Worm (Caenorhabditis elegans): ENCODE data around the gene cdk-4.

Gene cdk-4

DNA sequence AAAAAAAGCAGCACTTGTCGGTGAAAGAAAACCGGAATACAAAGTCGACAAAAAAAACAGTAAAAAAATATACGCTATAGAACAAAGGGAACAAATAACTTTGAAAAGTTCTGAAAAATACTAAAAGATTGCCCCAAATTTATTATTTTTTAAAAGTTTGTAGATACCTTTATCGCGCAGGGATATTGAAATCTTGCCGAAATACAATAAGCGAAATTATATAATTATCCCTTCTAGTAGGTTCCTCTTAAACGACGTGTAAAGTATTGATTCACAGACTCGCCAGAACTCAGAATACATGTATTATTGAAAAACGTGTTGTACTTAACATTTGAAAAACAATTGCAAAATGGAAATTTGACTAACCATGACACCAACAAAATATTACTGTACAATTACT lies 4.3 kb downstream of the cdk-4 start (continued):
- TF ChIP-seq C34F6.9 (tag; optimal IDR thresholded peaks at IDR 0.05) (peak; percentile 96), crh-2 (tag; optimal IDR thresholded peaks at IDR 0.05) (peak; percentile 98), nhr-237 (tag; optimal IDR thresholded peaks at IDR 0.05) (peak; percentile 88), ama-1 (optimal IDR thresholded peaks at IDR 0.05) (no peak), zag-1 (tag; optimal IDR thresholded peaks at IDR 0.05) (peak; percentile 45), unc-39 (tag; optimal IDR thresholded peaks at IDR 0.05) (no peak), nhr-10 (tag; optimal IDR thresholded peaks at IDR 0.05) (peak; percentile 90), snpc-4 (tag; optimal IDR thresholded peaks at IDR 0.05) (peak; percentile 83), ZK546.5 (tag; optimal IDR thresholded peaks at IDR 0.05) (peak; percentile 40), fos-1 (tag; optimal IDR thresholded peaks at IDR 0.05) (peak; percentile 82), gmeb-1 (tag; optimal IDR thresholded peaks at IDR 0.05) (peak; percentile 90), ztf-11 (tag; optimal IDR thresholded peaks at IDR 0.05) (peak; percentile 20), nhr-21 (tag; optimal IDR thresholded peaks at IDR 0.05) (peak; percentile 96), ztf-1 (GFP tag; conservative IDR thresholded peaks at IDR 0.05) (no peak)

DNA sequence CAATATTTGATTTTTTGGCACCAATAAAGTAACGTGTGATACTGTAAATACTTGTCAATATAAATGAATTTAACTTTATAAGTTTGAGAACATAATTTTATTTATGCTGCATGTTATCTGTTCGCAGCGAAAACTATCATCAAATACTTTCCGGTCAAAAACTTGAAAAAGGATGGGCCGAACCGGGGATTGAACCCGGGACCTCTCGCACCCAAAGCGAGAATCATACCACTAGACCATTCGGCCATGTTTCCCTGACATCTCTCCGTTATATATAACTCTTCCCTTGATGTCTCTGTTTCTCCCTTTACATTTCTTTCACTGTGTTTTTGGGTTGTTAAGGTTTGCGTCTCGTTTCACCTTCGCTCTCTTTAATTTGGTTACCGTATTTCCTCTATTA lies 6.9 kb downstream of the cdk-4 start:
- TF ChIP-seq nhr-11 (tag; optimal IDR thresholded peaks at IDR 0.05): no peak
- TF ChIP-seq nhr-21 (tag; optimal IDR thresholded peaks at IDR 0.05): peak; percentile 35
- TF ChIP-seq nhr-129 (tag; optimal IDR thresholded peaks at IDR 0.05): peak; percentile 75
- peak; percentile 27 for TF ChIP-seq F13H6.1 (tag; optimal IDR thresholded peaks at IDR 0.05)
- TF ChIP-seq egl-27 (tag; optimal IDR thresholded peaks at IDR 0.05): peak; percentile 6
- peak; percentile 49 for TF ChIP-seq Y55F3AM.14 (GFP tag; optimal IDR thresholded peaks at IDR 0.05)
- TF ChIP-seq sem-4 (tag; optimal IDR thresholded peaks at IDR 0.05): peak; percentile 24
- peak; percentile 53 for TF ChIP-seq unc-55 (GFP tag; optimal IDR thresholded peaks at IDR 0.05)
- TF ChIP-seq sma-9 (GFP tag; optimal IDR thresholded peaks at IDR 0.05): peak; percentile 45
- TF ChIP-seq sma-9 (tag; optimal IDR thresholded peaks at IDR 0.05): no peak
- no peak for TF ChIP-seq nhr-10 (tag; optimal IDR thresholded peaks at IDR 0.05)
- TF ChIP-seq C34F6.9 (tag; optimal IDR thresholded peaks at IDR 0.05): peak; percentile 31
- TF ChIP-seq mdl-1 (tag; optimal IDR thresholded peaks at IDR 0.05): peak in 1 of 2 experiments; percentile 17
- TF ChIP-seq R02D3.7 (tag; optimal IDR thresholded peaks at IDR 0.05): no peak
- peak; percentile 42 for TF ChIP-seq lin-13 (GFP tag; optimal IDR thresholded peaks at IDR 0.05)
- peak; percentile 16 to 58 for TF ChIP-seq lsy-2 (tag; optimal IDR thresholded peaks at IDR 0.05)
- TF ChIP-seq ztf-4 (tag; optimal IDR thresholded peaks at IDR 0.05): no peak
- no peak for TF ChIP-seq snpc-4 (tag; optimal IDR thresholded peaks at IDR 0.05)
- no peak for TF ChIP-seq skn-1 (tag; optimal IDR thresholded peaks at IDR 0.05)
- TF ChIP-seq sma-3 (GFP tag; optimal IDR thresholded peaks at IDR 0.05): peak; percentile 61
- no peak for TF ChIP-seq nhr-12 (tag; optimal IDR thresholded peaks at IDR 0.05)
- TF ChIP-seq fos-1 (tag; optimal IDR thresholded peaks at IDR 0.05): peak; percentile 57
- TF ChIP-seq unc-39 (tag; optimal IDR thresholded peaks at IDR 0.05): no peak
- peak; percentile 9 for TF ChIP-seq crh-2 (tag; optimal IDR thresholded peaks at IDR 0.05)
- peak; percentile 36 for TF ChIP-seq gmeb-1 (tag; optimal IDR thresholded peaks at IDR 0.05)
- TF ChIP-seq nhr-237 (tag; optimal IDR thresholded peaks at IDR 0.05): no peak

DNA sequence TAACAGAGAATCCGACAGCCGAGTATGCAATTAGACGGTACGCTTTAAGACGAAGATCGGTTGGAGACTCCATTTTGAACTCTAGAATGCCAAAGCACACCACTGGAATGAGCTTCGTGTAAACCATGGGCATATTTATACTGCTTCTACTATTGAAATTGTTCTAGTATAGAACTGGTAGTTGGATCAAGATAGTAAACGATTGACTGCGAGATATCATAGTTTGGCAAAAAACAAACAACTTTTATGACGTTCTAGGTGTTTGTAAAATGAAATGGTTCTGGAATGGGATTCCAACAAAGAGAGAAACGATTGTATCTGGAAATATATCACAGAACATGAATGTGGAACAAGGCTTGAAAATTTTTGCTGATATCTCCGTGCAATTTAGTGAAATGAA lies 7.7 kb downstream of the cdk-4 start, which contains the start of gene col-185:
Gene col-185, minus strand, starts transcription at position 101 of the 400 bp plus-strand sequence.
- TF ChIP-seq mdl-1 (tag; optimal IDR thresholded peaks at IDR 0.05) (no peak), zag-1 (tag; optimal IDR thresholded peaks at IDR 0.05) (no peak), F13H6.1 (tag; optimal IDR thresholded peaks at IDR 0.05) (no peak), fos-1 (tag; optimal IDR thresholded peaks at IDR 0.05) (no peak), lin-11 (tag; optimal IDR thresholded peaks at IDR 0.05) (no peak), nhr-237 (tag; optimal IDR thresholded peaks at IDR 0.05) (no peak), gmeb-1 (tag; optimal IDR thresholded peaks at IDR 0.05) (no peak), nhr-11 (tag; optimal IDR thresholded peaks at IDR 0.05) (no peak), skn-1 (tag; optimal IDR thresholded peaks at IDR 0.05) (no peak), nhr-10 (tag; optimal IDR thresholded peaks at IDR 0.05) (no peak), unc-62 (GFP tag; optimal IDR thresholded peaks at IDR 0.05) (no peak), nhr-77 (tag; optimal IDR thresholded peaks at IDR 0.05) (no peak), lin-39 (tag; optimal IDR thresholded peaks at IDR 0.05) (no peak), nhr-21 (tag; optimal IDR thresholded peaks at IDR 0.05) (no peak), nhr-12 (tag; optimal IDR thresholded peaks at IDR 0.05) (no peak), ceh-82 (tag; optimal IDR thresholded peaks at IDR 0.05) (no peak), unc-39 (tag; optimal IDR thresholded peaks at IDR 0.05) (no peak), dmd-4 (tag; optimal IDR thresholded peaks at IDR 0.05) (no peak)

Data from whole organism, L2 larva.